Fruit fly (Drosophila melanogaster): ENCODE results near the gene Dnaaf4.

DNA sequence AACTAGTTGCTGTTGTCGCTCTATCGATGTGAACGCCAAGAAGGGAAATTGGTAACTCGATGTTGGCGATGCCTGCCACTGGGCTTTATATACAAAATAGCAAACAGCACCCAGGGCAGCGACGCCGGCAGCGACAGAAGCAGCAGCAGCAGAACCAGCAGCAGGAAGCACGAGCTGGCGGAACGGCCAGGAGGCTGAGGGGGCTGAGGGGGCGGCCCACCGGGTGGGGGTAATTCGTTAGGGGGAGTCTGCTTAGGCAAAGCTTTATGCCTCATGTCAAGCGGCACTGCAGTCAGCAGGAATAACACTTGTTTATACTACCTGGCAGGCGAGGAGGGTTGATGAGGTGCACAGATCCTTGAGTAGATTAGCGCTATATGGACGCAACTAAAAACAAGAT, 40.2 kb downstream of the Dnaaf4 start, which contains the start of gene AstC:
- TF ChIP-seq CTCF (optimal IDR thresholded peaks at IDR 0.05): no peak
- TF ChIP-seq CG8478 (optimal IDR thresholded peaks at IDR 0.05): no peak
